Worm (Caenorhabditis elegans) whole organism, early embryonic: ENCODE measurements around the gene Y42A5A.5.

Experiments
- B0310.2 ChIP-seq: sonication (generic microtip); optimal IDR thresholded peaks from 2 replicates; lab custom pipeline; 2016; ENCODE audit warnings: mild to moderate bottlenecking, missing genetic modification characterization, missing compliant biosample characterization
- F13C5.2 ChIP-seq: sonication (generic microtip); optimal IDR thresholded peaks from 2 replicates; lab custom pipeline; 2017; ENCODE audit warnings: mild to moderate bottlenecking, missing genetic modification characterization, inconsistent platforms, missing compliant biosample characterization
- ama-1 ChIP-seq: fragments of 150-350 bp; optimal IDR thresholded peaks from 2 replicates; lab custom pipeline; 2014
- flt-1 ChIP-seq: fragments of 200-800 bp; sonication (Bioruptor generic); IDR thresholded peaks from 2 replicates; pipeline ENCODE4 v1.3.6; 2022; ENCODE audit warnings: missing genetic modification characterization, missing compliant biosample characterization
- hnd-1 ChIP-seq: sonication (generic microtip); optimal IDR thresholded peaks from 2 replicates; lab custom pipeline; 2016; ENCODE audit warnings: missing genetic modification characterization, missing compliant biosample characterization
- pes-1 ChIP-seq: fragments of 200-800 bp; sonication (Bioruptor generic); IDR thresholded peaks from 2 replicates; pipeline ENCODE4 v1.3.6; 2022; ENCODE audit warnings: missing genetic modification reagents, missing genetic modification characterization, missing compliant biosample characterization

ce11 chrV:11122466-11122865 is 12.9 kb upstream of the Y42A5A.5 start, which contains the start of gene mboa-2:
- no peak for TF ChIP-seq ama-1
- TF ChIP-seq B0310.2 (tag; lab: Kevin White, UChicago), result no peak
- no peak for TF ChIP-seq hnd-1 (tag; lab: Kevin White, UChicago)
- no peak for TF ChIP-seq F13C5.2 (tag; lab: Kevin White, UChicago)
- TF ChIP-seq pes-1 (GFP tag; lab: Robert Waterston, UW), result no peak
- TF ChIP-seq flt-1 (GFP tag; lab: Robert Waterston, UW), result no peak
